Worm (Caenorhabditis elegans) whole organism, midembryonic: ENCODE data around the gene lem-4.

Source experiments
- T22C8.4 ChIP-seq: fragments of 200-800 bp; sonication (Bioruptor generic); IDR thresholded peaks from 2 replicates; pipeline ENCODE4 v1.3.6; 2022; ENCODE audit warnings: missing genetic modification characterization, missing compliant biosample characterization
- cog-1 ChIP-seq: sonication (generic microtip); optimal IDR thresholded peaks from 2 replicates; lab custom pipeline; 2016; ENCODE audit warnings: missing genetic modification characterization, missing compliant biosample characterization
- flt-1 ChIP-seq: fragments of 200-800 bp; sonication (Bioruptor generic); IDR thresholded peaks from 2 replicates; pipeline ENCODE4 v1.3.6; 2022; ENCODE audit warnings: missing genetic modification characterization, missing compliant biosample characterization
- klf-2 ChIP-seq: fragments of 200-800 bp; sonication (Bioruptor generic); conservative IDR thresholded peaks from 2 replicates; pipeline ENCODE4 v1.3.6; 2022; ENCODE audit warnings: missing genetic modification reagents, missing genetic modification characterization, missing compliant biosample characterization
- med-1 ChIP-seq: sonication (generic microtip); optimal IDR thresholded peaks from 2 replicates; lab custom pipeline; 2017; ENCODE audit warnings: missing genetic modification characterization, mild to moderate bottlenecking, missing compliant biosample characterization, antibody characterized with exemption, missing genetic modification reagents; ENCODE audit not compliant: insufficient read depth
- ref-1 ChIP-seq: fragments of 200-800 bp; sonication (Bioruptor generic); conservative IDR thresholded peaks from 2 replicates; pipeline ENCODE4 v1.3.6; 2022; ENCODE audit warnings: missing genetic modification reagents, missing genetic modification characterization, missing compliant biosample characterization
- tab-1 ChIP-seq: fragments of 200-800 bp; sonication (Bioruptor generic); IDR thresholded peaks from 2 replicates; pipeline ENCODE4 v1.3.6; 2022; ENCODE audit warnings: missing genetic modification characterization, missing compliant biosample characterization
- ztf-23 ChIP-seq: fragments of 200-800 bp; sonication (Bioruptor generic); IDR thresholded peaks from 2 replicates; pipeline ENCODE4 v1.3.6; 2022; ENCODE audit warnings: missing genetic modification reagents, missing genetic modification characterization, missing compliant biosample characterization
- ztf-29 ChIP-seq: fragments of 200-800 bp; sonication (Bioruptor generic); IDR thresholded peaks from 2 replicates; pipeline ENCODE4 v1.3.6; 2022; ENCODE audit warnings: missing genetic modification reagents, missing genetic modification characterization, missing compliant biosample characterization

Gene lem-4

DNA sequence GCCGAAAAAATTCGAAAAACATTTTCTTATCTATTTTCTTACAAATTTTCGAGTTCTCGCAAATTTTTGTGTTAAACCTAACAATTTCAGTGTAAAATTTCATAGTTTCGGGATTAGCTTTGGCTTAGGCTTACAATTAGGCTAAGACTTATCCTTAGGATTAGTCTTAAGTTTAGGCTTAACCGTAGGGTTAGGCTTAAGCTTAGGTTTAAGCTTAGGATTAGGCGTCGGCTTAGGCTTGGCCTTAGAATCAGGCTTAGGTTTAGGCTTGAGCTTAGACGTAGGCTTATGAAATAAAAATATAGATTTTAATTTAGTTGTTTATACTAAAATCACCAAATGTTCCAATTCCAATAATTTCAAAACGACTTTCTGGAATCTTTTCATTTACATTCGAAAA is 1.5 kb upstream of the lem-4 start:
- TF ChIP-seq flt-1 (GFP tag; lab: Robert Waterston, UW) (no peak), med-1 (GFP tag; lab: Kevin White, UChicago) (no peak), cog-1 (no peak), ref-1 (GFP tag; lab: Robert Waterston, UW) (no peak), tab-1 (GFP tag; lab: Robert Waterston, UW) (no peak), ztf-23 (no peak), T22C8.4 (GFP tag; lab: Robert Waterston, UW) (no peak), ztf-29 (GFP tag; lab: Robert Waterston, UW) (no peak), klf-2 (GFP tag; lab: Robert Waterston, UW) (no peak)

ce11 chrIV:855483-855882 is 903 bp upstream of the lem-4 start:
- TF ChIP-seq med-1 (GFP tag; lab: Kevin White, UChicago) = no peak
- no peak for TF ChIP-seq klf-2 (GFP tag; lab: Robert Waterston, UW)
- TF ChIP-seq ref-1 (GFP tag; lab: Robert Waterston, UW) = no peak
- TF ChIP-seq tab-1 (GFP tag; lab: Robert Waterston, UW) = no peak
- no peak for TF ChIP-seq T22C8.4 (GFP tag; lab: Robert Waterston, UW)
- no peak for TF ChIP-seq ztf-29 (GFP tag; lab: Robert Waterston, UW)
- TF ChIP-seq flt-1 (GFP tag; lab: Robert Waterston, UW) = no peak

ce11 chrIV:848956-849355 is 5.6 kb downstream of the lem-4 start:
- TF ChIP-seq T22C8.4 (GFP tag; lab: Robert Waterston, UW) = peak; percentile 90

- TF ChIP-seq T22C8.4 (GFP tag; lab: Robert Waterston, UW) (peak; percentile 42; the same call in 1 of the 2 replicates), ref-1 (GFP tag; lab: Robert Waterston, UW) (no peak)
These were observed 6.4 kb downstream of the lem-4 start for ce11 chrIV:848207-848606.

- TF ChIP-seq klf-2 (GFP tag; lab: Robert Waterston, UW) (no peak), ztf-23 (no peak), flt-1 (GFP tag; lab: Robert Waterston, UW) (no peak), T22C8.4 (GFP tag; lab: Robert Waterston, UW) (no peak), med-1 (GFP tag; lab: Kevin White, UChicago) (no peak)
These were observed 9.4 kb downstream of the lem-4 start, which contains the start of gene lgc-33 for ce11 chrIV:845198-845597. Gene lgc-33 (plus strand): TSS chrIV:845498.

- TF ChIP-seq ztf-23 (peak; percentile 69), flt-1 (GFP tag; lab: Robert Waterston, UW) (peak; percentile 83), klf-2 (GFP tag; lab: Robert Waterston, UW) (0 out of 2 replicates have a peak, but pooled peaks have one; percentile 56), med-1 (GFP tag; lab: Kevin White, UChicago) (no peak), T22C8.4 (GFP tag; lab: Robert Waterston, UW) (0 out of 2 replicates have a peak, but pooled peaks have one; percentile 54), tab-1 (GFP tag; lab: Robert Waterston, UW) (peak; percentile 76), ref-1 (GFP tag; lab: Robert Waterston, UW) (peak; percentile 35; the same call in 1 of the 2 replicates), cog-1 (no peak), ztf-29 (GFP tag; lab: Robert Waterston, UW) (peak; percentile 25; the same call in 1 of the 2 replicates)
These were observed 11.9 kb downstream of the lem-4 start for ce11 chrIV:842630-843029.

ce11 chrIV:842095-842494 is 12.5 kb downstream of the lem-4 start, which contains the start of gene Y55F3BR.6:
Gene Y55F3BR.6 (minus strand): TSS chrIV:842126.
- no peak for TF ChIP-seq med-1 (GFP tag; lab: Kevin White, UChicago)
- no peak for TF ChIP-seq flt-1 (GFP tag; lab: Robert Waterston, UW)

DNA sequence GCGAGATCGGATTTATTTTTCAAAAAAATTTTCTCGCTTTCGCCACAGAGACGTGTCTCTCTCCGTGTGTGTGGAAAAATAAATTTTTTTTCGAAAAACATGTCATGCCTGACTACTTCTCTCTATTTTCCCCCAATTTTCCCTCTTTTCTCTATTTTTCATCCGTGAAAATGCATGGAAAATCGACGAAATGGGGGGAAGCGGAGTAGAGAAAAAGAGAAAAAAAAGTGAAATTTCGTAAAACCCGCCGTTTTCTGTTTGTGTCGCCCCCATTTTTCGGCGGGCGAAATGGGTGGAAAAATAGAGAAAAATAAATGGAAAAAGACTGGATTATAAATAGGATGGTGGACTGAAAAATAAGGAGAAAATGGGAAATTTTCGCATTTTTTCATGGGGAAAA is 21.1 kb downstream of the lem-4 start:
- TF ChIP-seq flt-1 (GFP tag; lab: Robert Waterston, UW) (no peak), ref-1 (GFP tag; lab: Robert Waterston, UW) (no peak), tab-1 (GFP tag; lab: Robert Waterston, UW) (no peak), ztf-23 (no peak), cog-1 (no peak), T22C8.4 (GFP tag; lab: Robert Waterston, UW) (no peak), ztf-29 (GFP tag; lab: Robert Waterston, UW) (no peak), klf-2 (GFP tag; lab: Robert Waterston, UW) (no peak), med-1 (GFP tag; lab: Kevin White, UChicago) (no peak)

DNA sequence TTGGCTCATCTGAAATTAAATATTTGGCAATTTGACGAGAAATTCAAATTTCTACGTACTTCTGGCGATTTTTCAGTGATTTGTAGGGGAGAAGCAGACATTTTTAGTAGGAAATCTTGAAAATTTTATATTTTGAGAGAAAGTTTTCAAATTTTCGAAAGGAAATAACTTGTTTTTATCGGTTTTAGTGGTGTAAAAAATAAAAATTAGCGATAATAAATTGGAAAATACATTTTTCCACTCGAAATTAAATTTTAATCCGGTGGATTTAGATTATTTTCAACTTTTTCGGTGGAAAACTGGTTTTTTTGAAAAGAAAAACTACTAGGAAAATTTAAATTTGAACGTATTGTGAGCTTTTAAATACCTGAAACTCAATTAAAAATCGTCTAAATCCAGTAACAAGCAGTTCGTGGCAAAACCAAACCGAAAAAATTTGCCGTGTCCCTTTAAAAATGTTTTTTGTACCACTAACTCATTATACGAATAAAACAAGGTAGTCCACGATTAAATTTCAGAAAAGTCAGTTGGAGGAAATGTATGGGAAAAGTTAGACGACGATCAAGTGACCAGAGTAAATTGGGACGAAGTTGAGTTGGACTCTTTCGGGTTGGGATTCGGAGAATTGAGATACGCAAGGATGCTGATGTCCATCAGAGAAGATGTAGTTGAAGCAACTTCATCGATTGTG is 22.6 kb downstream of the lem-4 start, which contains the start of the genes madf-1 and Y55F3BR.10:
Gene madf-1, minus strand, starts transcription at position 101 of the 691 bp plus-strand sequence.
Gene Y55F3BR.10, plus strand, starts transcription at position 641 of the 691 bp plus-strand sequence.
- TF ChIP-seq klf-2 (GFP tag; lab: Robert Waterston, UW) = no peak
- TF ChIP-seq cog-1 = no peak
- TF ChIP-seq med-1 (GFP tag; lab: Kevin White, UChicago) = no peak
- no peak for TF ChIP-seq ztf-29 (GFP tag; lab: Robert Waterston, UW)
- no peak for TF ChIP-seq flt-1 (GFP tag; lab: Robert Waterston, UW)
- no peak for TF ChIP-seq tab-1 (GFP tag; lab: Robert Waterston, UW)
- no peak for TF ChIP-seq ref-1 (GFP tag; lab: Robert Waterston, UW)
- TF ChIP-seq T22C8.4 (GFP tag; lab: Robert Waterston, UW) = no peak
- no peak for TF ChIP-seq ztf-23
